Worm (Caenorhabditis elegans): ENCODE results near the gene lipl-1.

lipl-1 gene

ce11 chrV:12882370-12882769 is 37.4 kb upstream of the lipl-1 start:
- TF ChIP-seq dmd-9 (GFP tag; IDR thresholded peaks at IDR 0.05) = no peak
- peak; percentile 5 for TF ChIP-seq zip-2 (tag; optimal IDR thresholded peaks at IDR 0.05)
- peak; percentile 80 for TF ChIP-seq aha-1 (tag)

ce11 chrV:12885860-12886259 is 33.9 kb upstream of the lipl-1 start, which contains the start of gene glb-24:
Gene glb-24, minus strand, starts transcription at chrV:12885960.
- TF ChIP-seq nhr-111 (GFP tag; optimal IDR thresholded peaks at IDR 0.05) (no peak), ztf-11 (tag; optimal IDR thresholded peaks at IDR 0.05) (no peak), fkh-10 (GFP tag; optimal IDR thresholded peaks at IDR 0.05) (no peak), aly-2 (tag; optimal IDR thresholded peaks at IDR 0.05) (no peak), spr-1 (tag; optimal IDR thresholded peaks at IDR 0.05) (no peak), R02D3.7 (tag; optimal IDR thresholded peaks at IDR 0.05) (no peak), gei-8 (GFP tag; optimal IDR thresholded peaks at IDR 0.05) (no peak), hif-1 (tag; optimal IDR thresholded peaks at IDR 0.05) (no peak), daf-12 (tag; optimal IDR thresholded peaks at IDR 0.05) (no peak), snpc-1.2 (GFP tag; IDR thresholded peaks at IDR 0.05) (no peak), F49E8.2 (tag; optimal IDR thresholded peaks at IDR 0.05; ENCODE audit: borderline replicate concordance) (no peak), nhr-76 (tag; optimal IDR thresholded peaks at IDR 0.05) (no peak), daf-16 (GFP tag; optimal IDR thresholded peaks at IDR 0.05) (no peak), daf-16 (tag; optimal IDR thresholded peaks at IDR 0.05) (no peak), skn-1 (tag; optimal IDR thresholded peaks at IDR 0.05) (no peak), hlh-30 (tag; optimal IDR thresholded peaks at IDR 0.05; ENCODE audit: insufficient read depth) (no peak), hmg-1.1 (GFP tag; IDR thresholded peaks at IDR 0.05) (no peak), ZK546.5 (tag; optimal IDR thresholded peaks at IDR 0.05) (no peak), zfp-2 (tag; optimal IDR thresholded peaks at IDR 0.05) (no peak), lin-1 (GFP tag; IDR thresholded peaks at IDR 0.05) (no peak)

ce11 chrV:12895772-12896171 is 24.0 kb upstream of the lipl-1 start, which contains the start of gene ttbk-7:
Gene ttbk-7, minus strand, starts transcription at chrV:12895872.
- peak in 1 of 2 experiments; percentile 61 for TF ChIP-seq unc-62 (GFP tag; optimal IDR thresholded peaks at IDR 0.05 in 1 of 2)
- TF ChIP-seq unc-62 (tag; optimal IDR thresholded peaks at IDR 0.05) = no peak
- no peak for TF ChIP-seq set-16 (GFP tag; IDR thresholded peaks at IDR 0.05)

- TF ChIP-seq ctbp-1 (GFP tag; IDR thresholded peaks at IDR 0.05) (no peak), daf-16 (GFP tag; optimal IDR thresholded peaks at IDR 0.05) (peak in 1 of 2 experiments; percentile 31), daf-16 (tag; optimal IDR thresholded peaks at IDR 0.05) (no peak), Y105C5A.15 (GFP tag; IDR thresholded peaks at IDR 0.05) (no peak), hlh-11 (tag; optimal IDR thresholded peaks at IDR 0.05) (peak; percentile 32), F37D6.2 (tag; optimal IDR thresholded peaks at IDR 0.05) (no peak)
Measured at ce11 chrV:12896850-12897249, 22.9 kb upstream of the lipl-1 start.

ce11 chrV:12897338-12897737 is 22.4 kb upstream of the lipl-1 start:
- no peak for TF ChIP-seq lin-15B (tag; optimal IDR thresholded peaks at IDR 0.05)
- no peak for TF ChIP-seq set-16 (GFP tag; IDR thresholded peaks at IDR 0.05)
- TF ChIP-seq F10B5.3 (tag; optimal IDR thresholded peaks at IDR 0.05) = no peak
- TF ChIP-seq ceh-28 (tag; optimal IDR thresholded peaks at IDR 0.05) = no peak
- TF ChIP-seq nhr-41 (GFP tag; IDR thresholded peaks at IDR 0.05) = no peak
